Worm (Caenorhabditis elegans) whole organism, L4/young adult: ENCODE results near the gene srz-103.

ENCODE experiments used
- W03F9.2 ChIP-seq: fragments of 150-350 bp; optimal IDR thresholded peaks from 2 replicates; lab custom pipeline; 2014; ENCODE audit warnings: missing biosample characterization, missing genetic modification characterization
- him-1 ChIP-seq: sonication (generic microtip); optimal IDR thresholded peaks from 2 replicates; lab custom pipeline; 2016; ENCODE audit warnings: missing genotype, missing genetic modification reagents, missing genetic modification characterization, missing compliant biosample characterization

DNA sequence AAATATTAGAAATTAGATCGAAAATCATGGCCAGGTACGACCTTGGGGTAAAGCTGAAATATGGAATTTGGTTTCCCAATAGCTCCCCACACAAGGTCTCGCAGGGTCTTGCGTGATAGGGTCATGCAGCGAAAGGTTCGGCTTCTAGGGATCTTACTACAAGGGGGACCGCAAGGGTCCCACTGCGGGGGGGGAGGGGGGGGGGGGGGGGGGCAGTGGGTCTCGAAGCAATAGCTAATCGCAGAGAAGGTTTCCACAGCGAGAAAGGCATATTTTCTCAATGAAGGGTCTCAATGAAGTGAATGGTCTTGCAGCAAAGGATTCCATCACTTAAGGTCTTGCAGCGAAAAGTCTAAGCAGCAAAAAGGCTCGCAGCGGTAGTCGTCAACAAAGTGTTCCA lies 13.9 kb upstream of the srz-103 start:
- TF ChIP-seq him-1 (tag; lab: Kevin White, UChicago) (no peak), W03F9.2 (tag; lab: Kevin White, UChicago) (no peak)
